Worm (Caenorhabditis elegans) whole organism, L4 larva: ENCODE measurements around the gene flp-24.

Source experiments
- ZK337.2 ChIP-seq: fragments of 200-800 bp; sonication (Bioruptor generic); IDR thresholded peaks from 2 replicates; pipeline ENCODE4 v1.3.6; 2022; ENCODE audit warnings: missing genetic modification reagents, missing genetic modification characterization, missing compliant biosample characterization
- ceh-82 ChIP-seq: sonication (generic microtip); optimal IDR thresholded peaks from 2 replicates; lab custom pipeline; 2017; ENCODE audit warnings: missing biosample characterization, missing genetic modification characterization
- lin-15B ChIP-seq: fragments of 150-350 bp; sonication (generic microtip); optimal IDR thresholded peaks from 3 replicates; lab custom pipeline; 2014; ENCODE audit warnings: missing biosample characterization, missing genetic modification characterization
- tra-1 ChIP-seq: fragments of 200-800 bp; sonication (Bioruptor generic); IDR thresholded peaks from 2 replicates; pipeline ENCODE4 v1.3.6; 2022; ENCODE audit warnings: missing genetic modification reagents, missing genetic modification characterization, missing compliant biosample characterization
- zag-1 ChIP-seq: fragments of 150-350 bp; optimal IDR thresholded peaks from 2 replicates; lab custom pipeline; 2014; ENCODE audit warnings: missing biosample characterization, missing genetic modification characterization

DNA sequence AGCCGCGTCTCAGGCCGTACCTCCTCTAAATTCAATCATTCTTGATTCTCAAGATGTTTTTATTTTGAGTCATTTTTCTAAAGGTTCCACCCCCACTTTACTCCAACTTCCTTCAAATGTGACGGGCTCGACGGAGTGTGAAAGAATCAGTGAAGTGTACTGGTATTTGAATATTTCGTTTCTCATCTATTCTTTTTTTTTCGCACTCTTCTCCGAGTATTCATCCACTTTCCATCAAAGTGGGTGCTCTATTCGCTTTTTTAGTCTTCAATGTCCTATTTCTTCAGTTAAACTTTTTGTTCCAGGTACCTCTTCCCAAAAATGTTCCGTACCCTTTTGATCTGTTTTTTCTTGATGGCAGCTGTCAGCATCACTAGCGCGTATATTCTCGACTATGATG, 36.6 kb downstream of the flp-24 start, which contains the start of gene nlp-52:
- TF ChIP-seq zag-1 (tag; lab: Kevin White, UChicago) (no peak), tra-1 (GFP tag; lab: Robert Waterston, UW) (no peak), ZK337.2 (no peak), ceh-82 (no peak), lin-15B (tag; lab: Kevin White, UChicago) (no peak)
